Worm (Caenorhabditis elegans) whole organism, L2 larva: ENCODE measurements around the gene cat-4.

ENCODE experiments used
- C34F6.9 ChIP-seq: fragments of 150-350 bp; optimal IDR thresholded peaks from 2 replicates; lab custom pipeline; 2014; ENCODE audit warnings: missing biosample characterization, missing genetic modification characterization
- F13H6.1 ChIP-seq: sonication (generic microtip); optimal IDR thresholded peaks from 2 replicates; lab custom pipeline; 2016; ENCODE audit warnings: missing genetic modification characterization, missing compliant biosample characterization
- R02D3.7 ChIP-seq: fragments of 150-350 bp; optimal IDR thresholded peaks from 2 replicates; lab custom pipeline; 2014; ENCODE audit warnings: missing biosample characterization, missing genetic modification characterization
- Y55F3AM.14 ChIP-seq: fragments of 200-800 bp; sonication (Bioruptor generic); optimal IDR thresholded peaks from 2 replicates; lab custom pipeline; 2018; ENCODE audit warnings: mild to moderate bottlenecking, missing genetic modification characterization, missing compliant biosample characterization
- ZK546.5 ChIP-seq: sonication (generic microtip); optimal IDR thresholded peaks from 2 replicates; lab custom pipeline; 2017; ENCODE audit warnings: missing biosample characterization, missing genetic modification characterization
- alr-1 ChIP-seq: fragments of 150-350 bp; optimal IDR thresholded peaks from 2 replicates; lab custom pipeline; 2014; ENCODE audit warnings: missing biosample characterization, missing genetic modification characterization
- aly-2 ChIP-seq: fragments of 150-350 bp; optimal IDR thresholded peaks from 2 replicates; lab custom pipeline; 2014; ENCODE audit warnings: missing biosample characterization, missing genetic modification characterization
- ama-1 ChIP-seq: fragments of 150-350 bp; optimal IDR thresholded peaks from 2 replicates; lab custom pipeline; 2018; ENCODE audit warnings: inconsistent platforms
- blmp-1 ChIP-seq: sonication (generic microtip); optimal IDR thresholded peaks from 2 replicates; lab custom pipeline; 2017; ENCODE audit warnings: missing genetic modification characterization, mild to moderate bottlenecking, missing compliant biosample characterization, antibody characterized with exemption, moderate library complexity; ENCODE audit not compliant: insufficient read depth
- ceh-16 ChIP-seq: fragments of 150-350 bp; optimal IDR thresholded peaks from 2 replicates; lab custom pipeline; 2014; ENCODE audit warnings: missing biosample characterization, missing genetic modification characterization
- ceh-82 ChIP-seq: fragments of 150-350 bp; optimal IDR thresholded peaks from 2 replicates; lab custom pipeline; 2014; ENCODE audit warnings: missing biosample characterization, missing genetic modification characterization
- crh-2 ChIP-seq: sonication (generic microtip); optimal IDR thresholded peaks from 2 replicates; lab custom pipeline; 2017; ENCODE audit warnings: missing biosample characterization, missing genetic modification characterization
- dmd-4 ChIP-seq: sonication (generic microtip); optimal IDR thresholded peaks from 2 replicates; lab custom pipeline; 2017; ENCODE audit warnings: missing biosample characterization, missing genetic modification characterization
- egl-27 ChIP-seq: sonication (generic microtip); optimal IDR thresholded peaks from 3 replicates; lab custom pipeline; 2017; ENCODE audit warnings: missing biosample characterization, missing genetic modification reagents, missing genetic modification characterization
- elt-1 ChIP-seq: fragments of 150-350 bp; optimal IDR thresholded peaks from 2 replicates; lab custom pipeline; 2014; ENCODE audit warnings: missing biosample characterization, missing genetic modification characterization
- elt-3 ChIP-seq: sonication (generic microtip); optimal IDR thresholded peaks from 2 replicates; lab custom pipeline; 2017; ENCODE audit warnings: missing biosample characterization, missing genetic modification characterization
- fos-1 ChIP-seq: fragments of 150-350 bp; optimal IDR thresholded peaks from 2 replicates; lab custom pipeline; 2014; ENCODE audit warnings: missing biosample characterization, missing genetic modification characterization
- gmeb-1 ChIP-seq: fragments of 150-350 bp; optimal IDR thresholded peaks from 2 replicates; lab custom pipeline; 2014; ENCODE audit warnings: missing biosample characterization, missing genetic modification characterization
- lin-11 ChIP-seq: fragments of 150-350 bp; sonication (generic microtip); optimal IDR thresholded peaks from 2 replicates; lab custom pipeline; 2014; ENCODE audit warnings: missing biosample characterization, missing genetic modification characterization, inconsistent platforms, mixed read lengths
- lin-13 ChIP-seq: fragments of 150-350 bp; optimal IDR thresholded peaks from 2 replicates; lab custom pipeline; 2014; ENCODE audit warnings: missing biosample characterization, missing genetic modification reagents, missing genetic modification characterization
- lin-39 ChIP-seq: fragments of 150-350 bp; optimal IDR thresholded peaks from 2 replicates; lab custom pipeline; 2014; ENCODE audit warnings: missing biosample characterization, missing genetic modification reagents, missing genetic modification characterization
- lsy-2 ChIP-seq, 2 experiments: fragments of 150-350 bp in 1 of 2; sonication (generic microtip) in 1 of 2; optimal IDR thresholded peaks; 2 replicates each; lab custom pipeline; 2014 to 2017; ENCODE audit warnings: missing biosample characterization in 2 of 2, missing genetic modification characterization in 2 of 2
- mab-5 ChIP-seq: fragments of 150-350 bp; optimal IDR thresholded peaks from 2 replicates; lab custom pipeline; 2014; ENCODE audit warnings: missing biosample characterization, missing genetic modification characterization
- mbf-1 ChIP-seq: sonication (generic microtip); optimal IDR thresholded peaks from 2 replicates; lab custom pipeline; 2017; ENCODE audit warnings: missing biosample characterization, missing genetic modification characterization
- mdl-1 ChIP-seq, 2 experiments: fragments of 150-350 bp in 1 of 2; sonication (generic microtip) in 1 of 2; optimal IDR thresholded peaks; 2 replicates each; lab custom pipeline; 2017; ENCODE audit warnings: missing biosample characterization in 2 of 2, missing genetic modification characterization in 2 of 2
- nhr-10 ChIP-seq: sonication (generic microtip); optimal IDR thresholded peaks from 2 replicates; lab custom pipeline; 2017; ENCODE audit warnings: missing biosample characterization, missing genetic modification characterization
- nhr-11 ChIP-seq: fragments of 150-350 bp; optimal IDR thresholded peaks from 2 replicates; lab custom pipeline; 2014; ENCODE audit warnings: missing biosample characterization, missing genetic modification characterization
- nhr-12 ChIP-seq: fragments of 150-350 bp; optimal IDR thresholded peaks from 2 replicates; lab custom pipeline; 2014; ENCODE audit warnings: missing biosample characterization, missing genetic modification characterization
- nhr-129 ChIP-seq: fragments of 150-350 bp; optimal IDR thresholded peaks from 2 replicates; lab custom pipeline; 2014; ENCODE audit warnings: missing biosample characterization, missing genetic modification characterization
- nhr-21 ChIP-seq: fragments of 150-350 bp; optimal IDR thresholded peaks from 2 replicates; lab custom pipeline; 2014; ENCODE audit warnings: missing biosample characterization, missing genetic modification characterization
- nhr-23 ChIP-seq: fragments of 150-350 bp; optimal IDR thresholded peaks from 2 replicates; lab custom pipeline; 2014; ENCODE audit warnings: missing biosample characterization, missing genetic modification reagents, missing genetic modification characterization
- nhr-237 ChIP-seq: fragments of 150-350 bp; optimal IDR thresholded peaks from 2 replicates; lab custom pipeline; 2014; ENCODE audit warnings: missing biosample characterization, missing genetic modification characterization
- nhr-25 ChIP-seq: fragments of 150-350 bp; sonication (generic microtip); optimal IDR thresholded peaks from 3 replicates; lab custom pipeline; 2014; ENCODE audit warnings: missing biosample characterization, missing genetic modification characterization
- nhr-6 ChIP-seq: fragments of 150-350 bp; optimal IDR thresholded peaks from 2 replicates; lab custom pipeline; 2014; ENCODE audit warnings: missing biosample characterization, missing genetic modification characterization
- nhr-77 ChIP-seq: fragments of 150-350 bp; optimal IDR thresholded peaks from 2 replicates; lab custom pipeline; 2014; ENCODE audit warnings: missing biosample characterization, missing genetic modification characterization
- peb-1 ChIP-seq: fragments of 150-350 bp; optimal IDR thresholded peaks from 2 replicates; lab custom pipeline; 2014; ENCODE audit warnings: missing biosample characterization, missing genetic modification characterization
- sem-4 ChIP-seq: fragments of 150-350 bp; optimal IDR thresholded peaks from 2 replicates; lab custom pipeline; 2014; ENCODE audit warnings: missing biosample characterization, missing genetic modification reagents, missing genetic modification characterization
- skn-1 ChIP-seq: sonication (generic microtip); optimal IDR thresholded peaks from 2 replicates; lab custom pipeline; 2017; ENCODE audit warnings: missing biosample characterization, missing genetic modification characterization
- sma-3 ChIP-seq: sonication (generic microtip); optimal IDR thresholded peaks from 2 replicates; lab custom pipeline; 2016; ENCODE audit warnings: missing genetic modification reagents, missing genetic modification characterization, missing compliant biosample characterization
- sma-9 ChIP-seq, 2 experiments: fragments of 150-350 bp in 1 of 2; sonication (generic microtip) in 1 of 2; optimal IDR thresholded peaks; 2 replicates each; lab custom pipeline; 2014 to 2016; ENCODE audit warnings: missing genetic modification characterization in 2 of 2, mild to moderate bottlenecking in 1 of 2, missing biosample characterization in 1 of 2, missing compliant biosample characterization in 1 of 2, missing genetic modification reagents in 1 of 2, moderate library complexity in 1 of 2
- snpc-4 ChIP-seq: fragments of 150-350 bp; optimal IDR thresholded peaks from 2 replicates; lab custom pipeline; 2014; ENCODE audit warnings: missing biosample characterization, missing genetic modification characterization
- unc-39 ChIP-seq: fragments of 150-350 bp; optimal IDR thresholded peaks from 2 replicates; lab custom pipeline; 2014; ENCODE audit warnings: missing biosample characterization, missing genetic modification characterization
- unc-55 ChIP-seq: fragments of 150-350 bp; sonication (generic microtip); optimal IDR thresholded peaks from 3 replicates; lab custom pipeline; 2014; ENCODE audit warnings: missing biosample characterization, missing genetic modification reagents, missing genetic modification characterization
- unc-62 ChIP-seq: fragments of 150-350 bp; optimal IDR thresholded peaks from 2 replicates; lab custom pipeline; 2014; ENCODE audit warnings: missing biosample characterization, missing genetic modification reagents, missing genetic modification characterization
- zag-1 ChIP-seq: fragments of 150-350 bp; optimal IDR thresholded peaks from 2 replicates; lab custom pipeline; 2014; ENCODE audit warnings: missing biosample characterization, missing genetic modification characterization
- ztf-1 ChIP-seq: fragments of 200-800 bp; sonication (Bioruptor generic); conservative IDR thresholded peaks from 2 replicates; pipeline ENCODE4 v1.3.6; 2022; ENCODE audit warnings: missing genetic modification characterization, missing compliant biosample characterization
- ztf-11 ChIP-seq: sonication (generic microtip); optimal IDR thresholded peaks from 2 replicates; lab custom pipeline; 2017; ENCODE audit warnings: missing biosample characterization, missing genetic modification characterization
- ztf-4 ChIP-seq: fragments of 150-350 bp; optimal IDR thresholded peaks from 2 replicates; lab custom pipeline; 2014; ENCODE audit warnings: missing biosample characterization, missing genetic modification characterization

Gene cat-4

ce11 chrV:10536808-10537207 lies 27.9 kb upstream of the cat-4 start:
- TF ChIP-seq mab-5 (tag; lab: Kevin White, UChicago) (peak; percentile 87), C34F6.9 (tag; lab: Kevin White, UChicago) (peak; percentile 98), lin-13 (GFP tag; lab: Kevin White, UChicago) (peak; percentile 93), elt-3 (tag; lab: Kevin White, UChicago) (no peak), nhr-10 (tag; lab: Kevin White, UChicago) (peak; percentile 31), ztf-11 (tag; lab: Kevin White, UChicago) (no peak), sem-4 (tag; lab: Kevin White, UChicago) (peak; percentile 95), sma-9 (GFP tag; optimal IDR thresholded peaks at IDR 0.05; lab: Kevin White, UChicago) (peak; percentile 95), sma-9 (tag; optimal IDR thresholded peaks at IDR 0.05; lab: Kevin White, UChicago) (no peak), dmd-4 (tag; lab: Kevin White, UChicago) (no peak), nhr-12 (peak; percentile 19), elt-1 (tag; lab: Kevin White, UChicago) (no peak), ceh-82 (tag; lab: Kevin White, UChicago) (peak; percentile 44), ztf-1 (no peak), F13H6.1 (tag; lab: Kevin White, UChicago) (peak; percentile 94), nhr-129 (tag; lab: Kevin White, UChicago) (peak; percentile 97), nhr-6 (tag; lab: Kevin White, UChicago) (peak; percentile 93), nhr-21 (tag; lab: Kevin White, UChicago) (peak; percentile 87), nhr-237 (tag; lab: Kevin White, UChicago) (no peak), ama-1 (peak; percentile 74), alr-1 (no peak), mdl-1 (tag; optimal IDR thresholded peaks at IDR 0.05; lab: Kevin White, UChicago) (peak in 1 of 2 experiments; percentile 79), skn-1 (tag; lab: Kevin White, UChicago) (no peak), crh-2 (peak; percentile 96), nhr-77 (tag; lab: Kevin White, UChicago) (peak; percentile 48), snpc-4 (tag; lab: Kevin White, UChicago) (peak; percentile 85), nhr-23 (tag; lab: Kevin White, UChicago) (no peak), ZK546.5 (tag; lab: Kevin White, UChicago) (peak; percentile 12), blmp-1 (peak; percentile 52), lin-39 (tag; lab: Kevin White, UChicago) (peak; percentile 2), ztf-4 (tag; lab: Kevin White, UChicago) (peak; percentile 69), unc-62 (GFP tag; lab: Kevin White, UChicago) (peak; percentile 32), sma-3 (GFP tag; lab: Kevin White, UChicago) (peak; percentile 87), unc-39 (tag; lab: Kevin White, UChicago) (no peak), unc-55 (GFP tag; lab: Kevin White, UChicago) (peak; percentile 94), aly-2 (tag; lab: Kevin White, UChicago) (no peak), mbf-1 (tag; lab: Kevin White, UChicago) (no peak), nhr-11 (tag; lab: Kevin White, UChicago) (no peak), Y55F3AM.14 (GFP tag; lab: Kevin White, UChicago) (peak; percentile 86), peb-1 (tag; lab: Kevin White, UChicago) (no peak), fos-1 (tag; lab: Kevin White, UChicago) (peak; percentile 89), zag-1 (tag; lab: Kevin White, UChicago) (peak; percentile 64), lsy-2 (tag; optimal IDR thresholded peaks at IDR 0.05; lab: Kevin White, UChicago) (peak; percentile 86 to 95), lin-11 (tag; lab: Kevin White, UChicago) (peak; percentile 93), R02D3.7 (tag; lab: Kevin White, UChicago) (peak; percentile 42), gmeb-1 (tag; lab: Kevin White, UChicago) (peak; percentile 96), ceh-16 (tag; lab: Kevin White, UChicago) (peak; percentile 86), egl-27 (tag; lab: Kevin White, UChicago) (peak; percentile 87), nhr-25 (tag; lab: Kevin White, UChicago) (peak; percentile 93)
